Worm (Caenorhabditis elegans) whole organism, L4 larva: ENCODE data around the gene K01A6.5.

Source experiments
- aha-1 ChIP-seq: fragments of 150-350 bp; peaks from one replicate; lab custom pipeline; 2014; ENCODE audit warnings: missing biosample characterization, missing genetic modification characterization
- ctbp-1 ChIP-seq: fragments of 200-800 bp; sonication (Bioruptor generic); IDR thresholded peaks from 2 replicates; pipeline ENCODE4 v1.3.6; 2022; ENCODE audit warnings: missing genetic modification reagents, missing genetic modification characterization, missing compliant biosample characterization
- fos-1 ChIP-seq: fragments of 150-350 bp; optimal IDR thresholded peaks from 2 replicates; lab custom pipeline; 2014; ENCODE audit warnings: missing biosample characterization, missing genetic modification characterization
- lin-13 ChIP-seq: fragments of 150-350 bp; optimal IDR thresholded peaks from 2 replicates; lab custom pipeline; 2014; ENCODE audit warnings: missing biosample characterization, missing genetic modification reagents, missing genetic modification characterization
- mep-1 ChIP-seq: fragments of 150-350 bp; sonication (generic microtip); optimal IDR thresholded peaks from 3 replicates; lab custom pipeline; 2014; ENCODE audit warnings: missing biosample characterization, missing genetic modification characterization
- nhr-28 ChIP-seq: fragments of 150-350 bp; optimal IDR thresholded peaks from 2 replicates; lab custom pipeline; 2014; ENCODE audit warnings: missing biosample characterization, missing genetic modification characterization
- nhr-6 ChIP-seq: fragments of 150-350 bp; optimal IDR thresholded peaks from 2 replicates; lab custom pipeline; 2014; ENCODE audit warnings: missing biosample characterization, missing genetic modification characterization
- snpc-4 ChIP-seq: fragments of 150-350 bp; optimal IDR thresholded peaks from 2 replicates; lab custom pipeline; 2014; ENCODE audit warnings: missing biosample characterization, missing genetic modification characterization
- zip-11 ChIP-seq: fragments of 200-800 bp; sonication (Bioruptor generic); IDR thresholded peaks from 2 replicates; pipeline ENCODE4 v1.3.6; 2022; ENCODE audit warnings: missing genetic modification characterization, missing compliant biosample characterization

- no peak for TF ChIP-seq aha-1 (tag; lab: Kevin White, UChicago)
- peak; percentile 58 for TF ChIP-seq nhr-28 (tag; lab: Kevin White, UChicago)
- no peak for TF ChIP-seq nhr-6 (tag; lab: Kevin White, UChicago)
- TF ChIP-seq snpc-4 = no peak
- no peak for TF ChIP-seq ctbp-1 (GFP tag; lab: Robert Waterston, UW)
- TF ChIP-seq mep-1 (tag; lab: Kevin White, UChicago) = no peak
- no peak for TF ChIP-seq fos-1 (tag; lab: Kevin White, UChicago)
- TF ChIP-seq zip-11 = no peak
- no peak for TF ChIP-seq lin-13 (GFP tag; lab: Kevin White, UChicago)
Measured at ce11 chrIV:11721878-11722277, 20.6 kb upstream of the K01A6.5 start.
